Worm (Caenorhabditis elegans) whole organism, L4/young adult: Measurements from ENCODE around the gene ugt-29.

Experiments
- W03F9.2 ChIP-seq: fragments of 150-350 bp; optimal IDR thresholded peaks from 2 replicates; lab custom pipeline; 2014; ENCODE audit warnings: missing biosample characterization, missing genetic modification characterization
- dao-5 ChIP-seq: sonication (generic microtip); optimal IDR thresholded peaks from 2 replicates; lab custom pipeline; 2016; ENCODE audit warnings: missing genotype, missing genetic modification characterization, moderate library complexity, missing compliant biosample characterization

- TF ChIP-seq dao-5 (tag; lab: Kevin White, UChicago) (no peak), W03F9.2 (tag; lab: Kevin White, UChicago) (no peak)
These were observed 43.6 kb downstream of the ugt-29 start, which contains the start of gene srh-245 for ce11 chrV:655823-656222.
